Worm (Caenorhabditis elegans): Measurements from ENCODE around the gene srt-4.

DNA sequence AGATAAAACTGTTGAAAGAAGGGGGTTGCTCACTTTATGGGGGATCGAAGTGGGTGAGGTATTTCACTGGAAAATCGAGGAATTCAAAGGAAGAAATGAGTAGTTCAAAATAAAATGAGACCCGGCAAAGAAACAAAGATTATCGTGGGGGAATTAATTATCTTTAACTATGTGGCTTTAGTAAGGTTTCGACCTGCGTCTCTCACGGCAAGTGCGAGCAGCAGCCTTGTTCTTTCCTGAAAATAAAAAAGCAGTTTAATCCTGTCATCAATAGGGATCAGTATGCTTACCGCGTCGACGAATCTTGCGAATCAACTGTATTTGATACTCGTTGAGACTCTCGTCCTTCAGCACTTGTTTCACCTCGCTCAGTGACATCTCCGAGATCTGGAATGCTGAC lies 44.2 kb downstream of the srt-4 start, which contains the start of gene srh-271:
- TF ChIP-seq lin-15B (tag; optimal IDR thresholded peaks at IDR 0.05) (no peak), nhr-237 (tag; optimal IDR thresholded peaks at IDR 0.05) (no peak), ceh-16 (tag; optimal IDR thresholded peaks at IDR 0.05) (no peak), unc-39 (tag; optimal IDR thresholded peaks at IDR 0.05) (no peak), nhr-77 (tag; optimal IDR thresholded peaks at IDR 0.05) (no peak), zag-1 (tag; optimal IDR thresholded peaks at IDR 0.05) (no peak), nhr-11 (tag; optimal IDR thresholded peaks at IDR 0.05) (no peak), elt-3 (tag; optimal IDR thresholded peaks at IDR 0.05) (no peak), egl-27 (tag; optimal IDR thresholded peaks at IDR 0.05) (no peak), snpc-4 (tag; optimal IDR thresholded peaks at IDR 0.05) (no peak)
